Worm (Caenorhabditis elegans): ENCODE results near the gene C05D11.13.

C05D11.13 gene

ce11 chrIII:6427205-6427604 lies 17.2 kb downstream of the C05D11.13 start, which contains the start of gene C05D11.8:
Gene C05D11.8 (minus strand): TSS chrIII:6427305.
- TF ChIP-seq tbx-37 (GFP tag; conservative IDR thresholded peaks at IDR 0.05), result no peak
- no peak for TF ChIP-seq hmg-4 (GFP tag; optimal IDR thresholded peaks at IDR 0.05)
- no peak for TF ChIP-seq hmbx-1 (tag; optimal IDR thresholded peaks at IDR 0.05)
- no peak for TF ChIP-seq aly-1 (tag; optimal IDR thresholded peaks at IDR 0.05)
- TF ChIP-seq flt-1 (GFP tag; IDR thresholded peaks at IDR 0.05), result no peak

- TF ChIP-seq hmbx-1 (tag; optimal IDR thresholded peaks at IDR 0.05) (no peak), scrt-1 (GFP tag; IDR thresholded peaks at IDR 0.05) (no peak), tbx-37 (GFP tag; conservative IDR thresholded peaks at IDR 0.05) (no peak), F13C5.2 (tag; optimal IDR thresholded peaks at IDR 0.05) (no peak), ama-1 (optimal IDR thresholded peaks at IDR 0.05) (no peak), aly-1 (tag; optimal IDR thresholded peaks at IDR 0.05) (no peak), hnd-1 (tag; optimal IDR thresholded peaks at IDR 0.05) (no peak), tbx-11 (GFP tag; IDR thresholded peaks at IDR 0.05) (no peak), flt-1 (GFP tag; IDR thresholded peaks at IDR 0.05) (no peak), hmg-4 (GFP tag; optimal IDR thresholded peaks at IDR 0.05) (no peak), pes-1 (GFP tag; IDR thresholded peaks at IDR 0.05) (no peak), B0310.2 (tag; optimal IDR thresholded peaks at IDR 0.05) (no peak)
Observed at ce11 chrIII:6422721-6423120, 21.7 kb downstream of the C05D11.13 start.

DNA sequence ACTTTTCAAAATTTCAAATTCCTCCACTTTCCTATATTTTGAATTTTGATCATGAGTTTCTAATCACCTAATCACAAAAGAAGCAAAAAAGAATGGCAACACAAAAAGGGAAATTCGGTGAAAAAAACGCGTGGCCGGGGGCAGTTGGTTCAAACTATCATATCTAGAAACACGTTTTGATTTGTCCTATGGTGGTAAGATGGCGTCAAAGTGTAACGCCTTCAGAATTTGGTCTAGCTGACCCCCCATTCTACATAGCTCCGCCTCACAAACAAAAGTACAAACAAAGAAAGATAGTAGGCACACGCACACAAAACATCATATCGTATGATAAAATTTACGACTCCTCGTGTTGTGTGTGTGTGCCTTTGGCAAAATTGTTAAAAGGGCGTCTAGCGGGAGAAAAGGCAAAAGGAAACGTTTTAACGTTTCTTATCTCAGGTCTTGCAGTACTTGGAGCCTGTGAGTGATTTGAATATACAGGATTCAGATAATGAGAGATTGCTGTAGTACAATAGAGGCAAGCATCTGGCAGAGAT lies 22.3 kb downstream of the C05D11.13 start:
- no peak for TF ChIP-seq flt-1 (GFP tag; IDR thresholded peaks at IDR 0.05)
- no peak for TF ChIP-seq ceh-36 (tag; optimal IDR thresholded peaks at IDR 0.05)
- no peak for TF ChIP-seq ceh-13 (GFP tag; optimal IDR thresholded peaks at IDR 0.05)
- no peak for TF ChIP-seq scrt-1 (GFP tag; IDR thresholded peaks at IDR 0.05)
- no peak for TF ChIP-seq aly-1 (tag; optimal IDR thresholded peaks at IDR 0.05)
- TF ChIP-seq tbx-37 (GFP tag; conservative IDR thresholded peaks at IDR 0.05), result no peak
- no peak for TF ChIP-seq hnd-1 (tag; optimal IDR thresholded peaks at IDR 0.05)
- no peak for TF ChIP-seq hmbx-1 (tag; optimal IDR thresholded peaks at IDR 0.05)
- no peak for TF ChIP-seq tbx-11 (GFP tag; IDR thresholded peaks at IDR 0.05)
- TF ChIP-seq B0310.2 (tag; optimal IDR thresholded peaks at IDR 0.05), result no peak
- TF ChIP-seq tra-4 (tag; optimal IDR thresholded peaks at IDR 0.05), result no peak
- no peak for TF ChIP-seq ama-1 (optimal IDR thresholded peaks at IDR 0.05)

ce11 chrIII:6421473-6421872 lies 22.9 kb downstream of the C05D11.13 start:
- TF ChIP-seq tbx-37 (GFP tag; conservative IDR thresholded peaks at IDR 0.05), result no peak
- TF ChIP-seq ama-1 (optimal IDR thresholded peaks at IDR 0.05), result no peak
- TF ChIP-seq tbx-11 (GFP tag; IDR thresholded peaks at IDR 0.05), result no peak
- TF ChIP-seq hnd-1 (tag; optimal IDR thresholded peaks at IDR 0.05), result no peak
- no peak for TF ChIP-seq pes-1 (GFP tag; IDR thresholded peaks at IDR 0.05)
- TF ChIP-seq hmg-4 (GFP tag; optimal IDR thresholded peaks at IDR 0.05), result no peak
- TF ChIP-seq ceh-13 (GFP tag; optimal IDR thresholded peaks at IDR 0.05), result no peak
- TF ChIP-seq scrt-1 (GFP tag; IDR thresholded peaks at IDR 0.05), result no peak
- TF ChIP-seq flt-1 (GFP tag; IDR thresholded peaks at IDR 0.05), result no peak

- no peak for TF ChIP-seq tbx-37 (GFP tag; conservative IDR thresholded peaks at IDR 0.05)
- TF ChIP-seq hmg-4 (GFP tag; optimal IDR thresholded peaks at IDR 0.05), result no peak
- TF ChIP-seq B0310.2 (tag; optimal IDR thresholded peaks at IDR 0.05), result no peak
- TF ChIP-seq flt-1 (GFP tag; IDR thresholded peaks at IDR 0.05), result no peak
Observed at ce11 chrIII:6420995-6421404, 23.4 kb downstream of the C05D11.13 start.

ce11 chrIII:6420201-6420600 lies 24.2 kb downstream of the C05D11.13 start:
- no peak for TF ChIP-seq hmbx-1 (tag; optimal IDR thresholded peaks at IDR 0.05)
- no peak for TF ChIP-seq tra-4 (tag; optimal IDR thresholded peaks at IDR 0.05)
- TF ChIP-seq scrt-1 (GFP tag; IDR thresholded peaks at IDR 0.05), result no peak

DNA sequence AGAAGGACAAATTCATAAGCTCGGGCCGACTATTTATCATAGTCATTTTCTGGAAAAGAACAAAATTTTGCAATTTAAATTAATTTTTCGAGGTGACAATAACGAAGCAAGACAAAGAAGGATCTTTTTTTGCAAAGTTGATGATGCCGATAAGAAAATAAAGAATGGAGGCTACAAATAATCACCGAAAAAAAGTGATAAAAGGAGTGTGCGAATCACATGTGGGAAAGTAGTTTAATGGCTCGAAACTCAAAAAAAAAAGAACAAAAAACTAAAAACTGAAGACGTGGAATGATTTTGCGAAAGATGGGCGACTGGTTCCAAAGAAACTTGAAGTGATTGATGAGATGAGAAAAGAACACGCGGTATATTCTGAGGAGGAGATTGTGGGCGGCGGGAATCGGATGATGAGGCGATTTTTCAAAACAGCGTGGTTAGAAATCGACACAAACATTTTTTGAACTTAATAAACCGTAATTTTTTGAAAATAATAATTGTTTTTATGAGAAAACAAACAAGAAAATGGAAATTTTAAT lies 24.9 kb downstream of the C05D11.13 start, which contains the start of gene atgl-1:
Gene atgl-1, minus strand, starts transcription at position 51 of the 536 bp plus-strand sequence.
- no peak for TF ChIP-seq aly-1 (tag; optimal IDR thresholded peaks at IDR 0.05)

DNA sequence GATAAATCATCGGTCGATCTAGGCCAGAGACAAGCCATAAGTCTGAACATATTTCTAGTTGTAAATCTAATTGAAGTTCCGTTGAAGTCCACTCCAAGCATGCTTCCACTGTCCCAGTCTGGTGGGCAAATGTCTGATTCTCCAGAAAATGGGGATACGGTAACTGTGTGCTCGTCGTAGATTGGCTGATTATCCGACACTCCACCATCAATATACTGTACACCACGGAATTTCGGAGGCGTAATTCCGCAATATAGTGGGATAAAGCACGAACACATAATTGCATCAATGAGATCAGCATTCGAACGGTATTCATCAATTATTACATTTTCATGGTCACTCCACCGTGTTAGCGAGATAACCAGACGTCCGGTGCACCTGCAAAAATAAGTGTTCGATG lies 26.1 kb downstream of the C05D11.13 start:
- no peak for TF ChIP-seq ama-1 (optimal IDR thresholded peaks at IDR 0.05)
- no peak for TF ChIP-seq tbx-37 (GFP tag; conservative IDR thresholded peaks at IDR 0.05)
- no peak for TF ChIP-seq pes-1 (GFP tag; IDR thresholded peaks at IDR 0.05)
- no peak for TF ChIP-seq flt-1 (GFP tag; IDR thresholded peaks at IDR 0.05)
- TF ChIP-seq tra-4 (tag; optimal IDR thresholded peaks at IDR 0.05), result no peak
- TF ChIP-seq hmg-4 (GFP tag; optimal IDR thresholded peaks at IDR 0.05), result no peak
- no peak for TF ChIP-seq B0310.2 (tag; optimal IDR thresholded peaks at IDR 0.05)
- TF ChIP-seq scrt-1 (GFP tag; IDR thresholded peaks at IDR 0.05), result no peak
- TF ChIP-seq hnd-1 (tag; optimal IDR thresholded peaks at IDR 0.05), result no peak
- no peak for TF ChIP-seq F13C5.2 (tag; optimal IDR thresholded peaks at IDR 0.05)
- no peak for TF ChIP-seq ceh-36 (tag; optimal IDR thresholded peaks at IDR 0.05)
- no peak for TF ChIP-seq ets-7 (tag; optimal IDR thresholded peaks at IDR 0.05)
- no peak for TF ChIP-seq tbx-11 (GFP tag; IDR thresholded peaks at IDR 0.05)
- no peak for TF ChIP-seq aly-1 (tag; optimal IDR thresholded peaks at IDR 0.05)
- no peak for TF ChIP-seq sea-1 (GFP tag; conservative IDR thresholded peaks at IDR 0.05)
- no peak for TF ChIP-seq hmbx-1 (tag; optimal IDR thresholded peaks at IDR 0.05)
- no peak for TF ChIP-seq ceh-13 (GFP tag; optimal IDR thresholded peaks at IDR 0.05)
